Worm (Caenorhabditis elegans) whole organism, midembryonic: Measurements from ENCODE around the gene clc-29.
A peak's percentile ranks its signal among the peaks of the same experiment; 100 is the strongest.

Source experiments
- T22C8.4 ChIP-seq: fragments of 200-800 bp; sonication (Bioruptor generic); IDR thresholded peaks from 2 replicates; pipeline ENCODE4 v1.3.6; 2022; ENCODE audit warnings: missing genetic modification characterization, missing compliant biosample characterization
- cog-1 ChIP-seq: sonication (generic microtip); optimal IDR thresholded peaks from 2 replicates; lab custom pipeline; 2016; ENCODE audit warnings: missing genetic modification characterization, missing compliant biosample characterization
- flt-1 ChIP-seq: fragments of 200-800 bp; sonication (Bioruptor generic); IDR thresholded peaks from 2 replicates; pipeline ENCODE4 v1.3.6; 2022; ENCODE audit warnings: missing genetic modification characterization, missing compliant biosample characterization
- klf-2 ChIP-seq: fragments of 200-800 bp; sonication (Bioruptor generic); conservative IDR thresholded peaks from 2 replicates; pipeline ENCODE4 v1.3.6; 2022; ENCODE audit warnings: missing genetic modification reagents, missing genetic modification characterization, missing compliant biosample characterization
- ref-1 ChIP-seq: fragments of 200-800 bp; sonication (Bioruptor generic); conservative IDR thresholded peaks from 2 replicates; pipeline ENCODE4 v1.3.6; 2022; ENCODE audit warnings: missing genetic modification reagents, missing genetic modification characterization, missing compliant biosample characterization
- tab-1 ChIP-seq: fragments of 200-800 bp; sonication (Bioruptor generic); IDR thresholded peaks from 2 replicates; pipeline ENCODE4 v1.3.6; 2022; ENCODE audit warnings: missing genetic modification characterization, missing compliant biosample characterization
- ztf-23 ChIP-seq: fragments of 200-800 bp; sonication (Bioruptor generic); IDR thresholded peaks from 2 replicates; pipeline ENCODE4 v1.3.6; 2022; ENCODE audit warnings: missing genetic modification reagents, missing genetic modification characterization, missing compliant biosample characterization
- ztf-29 ChIP-seq: fragments of 200-800 bp; sonication (Bioruptor generic); IDR thresholded peaks from 2 replicates; pipeline ENCODE4 v1.3.6; 2022; ENCODE audit warnings: missing genetic modification reagents, missing genetic modification characterization, missing compliant biosample characterization

ce11 chrIII:8358213-8358672 lies 10.5 kb upstream of the clc-29 start, which contains the start of the genes R05D3.8 and rfp-1:
- TF ChIP-seq klf-2 (no peak), ztf-29 (GFP tag; lab: Robert Waterston, UW) (no peak), flt-1 (GFP tag; lab: Robert Waterston, UW) (no peak), T22C8.4 (GFP tag; lab: Robert Waterston, UW) (no peak), tab-1 (GFP tag; lab: Robert Waterston, UW) (no peak), cog-1 (tag; lab: Kevin White, UChicago) (peak; percentile 9), ztf-23 (GFP tag; lab: Robert Waterston, UW) (no peak), ref-1 (GFP tag; lab: Robert Waterston, UW) (no peak)
